Worm (Caenorhabditis elegans) whole organism, early embryonic: ENCODE data around the gene F22H10.1.

Source experiments
- B0310.2 ChIP-seq: sonication (generic microtip); optimal IDR thresholded peaks from 2 replicates; lab custom pipeline; 2016; ENCODE audit warnings: mild to moderate bottlenecking, missing genetic modification characterization, missing compliant biosample characterization
- F13C5.2 ChIP-seq: sonication (generic microtip); optimal IDR thresholded peaks from 2 replicates; lab custom pipeline; 2017; ENCODE audit warnings: mild to moderate bottlenecking, missing genetic modification characterization, inconsistent platforms, missing compliant biosample characterization
- aly-1 ChIP-seq: sonication (generic microtip); optimal IDR thresholded peaks from 2 replicates; lab custom pipeline; 2016; ENCODE audit warnings: missing genetic modification characterization, missing compliant biosample characterization
- ama-1 ChIP-seq: fragments of 150-350 bp; optimal IDR thresholded peaks from 2 replicates; lab custom pipeline; 2014
- ceh-13 ChIP-seq: fragments of 200-800 bp; sonication (Bioruptor generic); optimal IDR thresholded peaks from 2 replicates; lab custom pipeline; 2018; ENCODE audit warnings: mild to moderate bottlenecking, missing genetic modification characterization, missing compliant biosample characterization
- ceh-36 ChIP-seq: sonication (generic microtip); optimal IDR thresholded peaks from 2 replicates; lab custom pipeline; 2016; ENCODE audit warnings: missing genetic modification characterization, inconsistent platforms, missing compliant biosample characterization
- ets-7 ChIP-seq: sonication (generic microtip); optimal IDR thresholded peaks from 2 replicates; lab custom pipeline; 2016; ENCODE audit warnings: missing genotype, missing genetic modification characterization, missing compliant biosample characterization
- flt-1 ChIP-seq: fragments of 200-800 bp; sonication (Bioruptor generic); IDR thresholded peaks from 2 replicates; pipeline ENCODE4 v1.3.6; 2022; ENCODE audit warnings: missing genetic modification characterization, missing compliant biosample characterization
- hmbx-1 ChIP-seq: sonication (generic microtip); optimal IDR thresholded peaks from 2 replicates; lab custom pipeline; 2016; ENCODE audit warnings: mild to moderate bottlenecking, missing genetic modification characterization, missing compliant biosample characterization
- hmg-4 ChIP-seq: fragments of 200-800 bp; sonication (Bioruptor generic); optimal IDR thresholded peaks from 2 replicates; lab custom pipeline; 2018; ENCODE audit warnings: mild to moderate bottlenecking, missing genetic modification characterization, missing compliant biosample characterization
- hnd-1 ChIP-seq: sonication (generic microtip); optimal IDR thresholded peaks from 2 replicates; lab custom pipeline; 2016; ENCODE audit warnings: missing genetic modification characterization, missing compliant biosample characterization
- pes-1 ChIP-seq: fragments of 200-800 bp; sonication (Bioruptor generic); IDR thresholded peaks from 2 replicates; pipeline ENCODE4 v1.3.6; 2022; ENCODE audit warnings: missing genetic modification reagents, missing genetic modification characterization, missing compliant biosample characterization
- scrt-1 ChIP-seq: fragments of 200-800 bp; sonication (Bioruptor generic); IDR thresholded peaks from 2 replicates; pipeline ENCODE4 v1.3.6; 2022; ENCODE audit warnings: missing genetic modification characterization, missing compliant biosample characterization
- sea-1 ChIP-seq: fragments of 200-800 bp; sonication (Bioruptor generic); conservative IDR thresholded peaks from 2 replicates; pipeline ENCODE4 v1.3.6; 2022; ENCODE audit warnings: missing genetic modification characterization, missing compliant biosample characterization
- tbx-11 ChIP-seq: fragments of 200-800 bp; sonication (Bioruptor generic); IDR thresholded peaks from 2 replicates; pipeline ENCODE4 v1.3.6; 2022; ENCODE audit warnings: missing genetic modification characterization, missing compliant biosample characterization
- tbx-37 ChIP-seq: fragments of 200-800 bp; sonication (Bioruptor generic); conservative IDR thresholded peaks from 2 replicates; pipeline ENCODE4 v1.3.6; 2022; ENCODE audit warnings: missing genetic modification reagents, missing genetic modification characterization, missing compliant biosample characterization
- tra-4 ChIP-seq: sonication (generic microtip); optimal IDR thresholded peaks from 2 replicates; lab custom pipeline; 2017; ENCODE audit warnings: missing genetic modification characterization, missing compliant biosample characterization

Gene F22H10.1

DNA sequence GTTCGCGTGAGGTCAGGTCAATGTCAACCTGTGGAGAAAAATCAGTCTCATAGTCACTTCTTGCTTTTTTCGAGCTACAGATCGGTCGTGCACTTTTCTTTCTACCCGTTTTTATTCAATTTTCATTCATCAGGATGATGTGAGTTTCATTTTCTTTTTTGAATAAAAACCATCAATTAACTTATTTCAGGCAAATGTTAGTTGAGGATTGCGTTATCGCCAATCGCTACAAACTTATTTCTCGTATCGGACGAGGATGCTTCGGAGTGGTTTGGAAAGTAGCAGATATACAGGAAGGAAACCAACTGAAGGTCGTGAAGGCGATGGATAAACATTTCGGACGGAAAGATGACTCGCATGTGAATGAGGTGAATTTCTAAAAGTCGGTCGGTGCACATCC is at the start of gene F22H10.1:
TSS of gene F22H10.1 (plus strand) at position 211 of the 400 bp plus-strand sequence.
- TF ChIP-seq ceh-36 (tag; lab: Kevin White, UChicago): no peak
- TF ChIP-seq F13C5.2: no peak
- TF ChIP-seq scrt-1 (GFP tag; lab: Robert Waterston, UW): no peak
- TF ChIP-seq flt-1 (GFP tag; lab: Robert Waterston, UW): no peak
- no peak for TF ChIP-seq sea-1 (GFP tag; lab: Robert Waterston, UW)
- no peak for TF ChIP-seq tbx-11 (GFP tag; lab: Robert Waterston, UW)
- no peak for TF ChIP-seq hmbx-1 (tag; lab: Kevin White, UChicago)
- no peak for TF ChIP-seq ceh-13
- TF ChIP-seq tra-4: no peak
- no peak for TF ChIP-seq ets-7 (tag; lab: Kevin White, UChicago)
- TF ChIP-seq hnd-1 (tag; lab: Kevin White, UChicago): no peak

DNA sequence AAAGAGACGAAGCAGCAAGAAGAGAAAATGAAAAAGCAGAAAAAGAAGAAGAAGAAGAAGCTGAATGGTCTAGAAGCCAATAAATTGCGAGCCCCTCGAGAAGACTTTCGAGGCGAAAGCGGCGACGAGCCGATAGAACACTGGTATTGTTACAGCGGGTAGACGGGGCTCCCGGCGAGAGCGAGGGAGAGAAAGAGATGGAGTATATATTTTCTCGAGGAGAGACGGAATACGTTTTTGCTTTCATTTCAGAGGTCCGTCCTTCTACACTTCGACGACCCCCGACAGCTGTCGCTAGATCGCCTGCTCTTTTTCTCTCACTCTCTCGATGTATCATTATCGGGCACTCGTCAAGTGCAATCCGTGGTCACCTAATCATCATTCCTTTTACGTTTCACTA is 47.0 kb upstream of the F22H10.1 start:
- no peak for TF ChIP-seq scrt-1 (GFP tag; lab: Robert Waterston, UW)
- no peak for TF ChIP-seq ama-1
- TF ChIP-seq tbx-11 (GFP tag; lab: Robert Waterston, UW): no peak
- no peak for TF ChIP-seq hmg-4 (GFP tag; lab: Kevin White, UChicago)
- TF ChIP-seq tbx-37: no peak
- TF ChIP-seq B0310.2 (tag; lab: Kevin White, UChicago): no peak
- TF ChIP-seq flt-1 (GFP tag; lab: Robert Waterston, UW): no peak
- no peak for TF ChIP-seq aly-1 (tag; lab: Kevin White, UChicago)
- TF ChIP-seq ceh-36 (tag; lab: Kevin White, UChicago): no peak

DNA sequence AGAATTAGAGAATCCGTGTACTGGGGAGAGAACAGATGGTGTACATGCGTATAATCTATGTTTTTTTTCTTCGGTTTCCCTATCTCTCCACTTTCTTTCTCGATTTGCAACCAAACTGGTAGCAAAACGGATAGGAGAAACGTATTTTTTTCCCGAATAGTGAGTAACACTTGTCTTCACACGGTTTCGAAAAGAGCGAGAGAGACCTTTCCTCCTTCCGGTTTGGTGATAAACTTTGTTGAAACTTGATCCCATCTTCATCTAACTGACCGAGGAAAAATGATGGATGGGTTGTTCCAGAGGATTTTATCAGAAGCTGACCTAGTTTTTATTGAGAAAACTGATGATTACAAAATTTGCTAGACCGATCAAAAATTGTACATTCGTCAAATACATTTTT is 43.9 kb upstream of the F22H10.1 start:
- TF ChIP-seq hnd-1 (tag; lab: Kevin White, UChicago) (no peak), hmbx-1 (tag; lab: Kevin White, UChicago) (no peak), F13C5.2 (no peak), tra-4 (no peak), tbx-11 (GFP tag; lab: Robert Waterston, UW) (no peak), hmg-4 (GFP tag; lab: Kevin White, UChicago) (no peak), ama-1 (no peak), ets-7 (tag; lab: Kevin White, UChicago) (no peak)

DNA sequence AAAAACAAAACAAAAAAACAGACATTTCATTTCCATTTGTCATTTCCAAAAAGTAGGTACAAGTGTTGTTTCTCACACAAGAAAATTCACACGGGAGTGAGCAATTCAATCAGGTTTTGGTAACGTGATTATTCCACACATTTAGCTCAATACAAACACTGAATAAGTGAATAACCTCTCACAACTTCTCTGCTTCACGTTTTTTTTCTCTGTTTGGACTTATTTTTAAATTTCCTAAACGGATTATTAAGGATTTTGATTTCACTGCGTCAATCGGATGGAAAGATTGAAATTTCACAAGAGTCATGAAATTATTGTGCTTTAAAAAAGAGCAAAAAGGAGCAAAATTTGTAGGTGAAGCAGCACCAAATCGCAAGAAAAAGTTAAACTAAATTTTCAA is 42.0 kb upstream of the F22H10.1 start:
- TF ChIP-seq aly-1 (tag; lab: Kevin White, UChicago) (no peak), hmg-4 (GFP tag; lab: Kevin White, UChicago) (no peak), hnd-1 (tag; lab: Kevin White, UChicago) (no peak), tbx-37 (no peak), ceh-13 (no peak), tbx-11 (GFP tag; lab: Robert Waterston, UW) (no peak), F13C5.2 (no peak), tra-4 (no peak), ets-7 (tag; lab: Kevin White, UChicago) (no peak), sea-1 (GFP tag; lab: Robert Waterston, UW) (no peak), B0310.2 (tag; lab: Kevin White, UChicago) (no peak), ama-1 (no peak), pes-1 (GFP tag; lab: Robert Waterston, UW) (no peak), hmbx-1 (tag; lab: Kevin White, UChicago) (no peak)

DNA sequence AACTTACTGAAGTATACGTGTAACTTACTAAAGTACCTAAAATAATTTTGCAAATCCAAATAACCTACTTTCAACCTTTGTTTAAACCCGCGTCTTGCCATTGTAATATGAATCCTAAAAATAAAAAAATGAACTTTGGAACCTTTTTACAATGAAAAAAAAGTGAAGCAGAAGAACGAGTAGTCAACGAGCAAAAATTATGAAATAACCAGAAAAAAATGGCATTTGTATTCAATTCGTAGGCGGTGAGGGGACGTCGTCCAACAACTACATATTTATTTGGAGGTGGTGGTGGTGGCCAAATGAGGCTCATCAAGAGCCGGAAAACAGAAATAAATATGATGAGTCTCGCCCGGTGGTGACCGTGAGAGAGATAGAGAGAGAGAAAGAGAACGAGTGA is 39.5 kb upstream of the F22H10.1 start, which contains the start of gene F43B10.1:
TSS of gene F43B10.1 (minus strand) at position 101 of the 400 bp plus-strand sequence.
- TF ChIP-seq hnd-1 (tag; lab: Kevin White, UChicago) (no peak), B0310.2 (tag; lab: Kevin White, UChicago) (no peak), aly-1 (tag; lab: Kevin White, UChicago) (no peak), hmbx-1 (tag; lab: Kevin White, UChicago) (no peak), flt-1 (GFP tag; lab: Robert Waterston, UW) (no peak), tbx-11 (GFP tag; lab: Robert Waterston, UW) (no peak), tbx-37 (no peak; the same call in 1 of the 2 replicates), ceh-36 (tag; lab: Kevin White, UChicago) (no peak), hmg-4 (GFP tag; lab: Kevin White, UChicago) (no peak), tra-4 (no peak), ets-7 (tag; lab: Kevin White, UChicago) (no peak), ceh-13 (no peak), sea-1 (GFP tag; lab: Robert Waterston, UW) (no peak), F13C5.2 (no peak), pes-1 (GFP tag; lab: Robert Waterston, UW) (no peak), scrt-1 (GFP tag; lab: Robert Waterston, UW) (no peak), ama-1 (no peak)

DNA sequence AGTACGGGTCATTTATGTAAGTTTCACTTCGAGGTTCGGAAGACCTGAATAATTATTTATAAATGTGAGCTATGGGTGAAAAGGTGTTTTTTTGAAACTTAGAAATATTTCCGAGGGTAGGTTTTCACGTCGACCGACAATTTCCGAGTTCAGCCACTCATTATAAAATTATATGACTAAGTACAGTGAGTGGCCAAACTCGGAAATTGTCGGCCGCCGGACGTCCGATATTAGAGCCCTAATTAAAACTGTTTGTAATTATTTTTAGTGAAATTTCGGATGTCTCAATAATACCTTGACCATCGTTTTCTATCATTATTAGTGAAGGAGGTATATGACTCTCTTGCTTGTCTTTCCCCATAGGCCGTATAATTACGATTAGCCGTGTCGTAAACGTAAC is 34.7 kb upstream of the F22H10.1 start:
- TF ChIP-seq ceh-36 (tag; lab: Kevin White, UChicago) (no peak), tbx-37 (no peak), B0310.2 (tag; lab: Kevin White, UChicago) (no peak), hnd-1 (tag; lab: Kevin White, UChicago) (no peak), ceh-13 (no peak), aly-1 (tag; lab: Kevin White, UChicago) (no peak), pes-1 (GFP tag; lab: Robert Waterston, UW) (no peak), F13C5.2 (no peak), hmbx-1 (tag; lab: Kevin White, UChicago) (no peak), ama-1 (no peak)

DNA sequence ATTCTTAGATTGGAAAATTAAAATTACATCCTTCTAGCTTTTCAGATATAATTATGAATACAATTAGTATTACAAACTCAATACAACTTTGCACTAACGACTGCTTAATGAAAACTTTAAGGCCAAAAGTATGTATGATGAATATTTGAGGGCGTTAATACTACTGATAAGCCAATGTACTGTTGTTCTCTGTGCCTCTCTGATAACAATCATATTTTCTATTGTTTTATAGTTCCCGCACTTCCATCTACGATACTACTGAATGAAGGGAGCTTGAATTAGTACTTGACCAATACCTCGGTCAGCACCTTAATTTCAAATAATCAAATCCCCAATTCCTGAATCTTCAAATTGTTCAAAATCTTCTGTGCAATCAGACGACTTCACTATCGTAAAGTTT is 33.1 kb upstream of the F22H10.1 start:
- TF ChIP-seq hmg-4 (GFP tag; lab: Kevin White, UChicago) (no peak), tbx-11 (GFP tag; lab: Robert Waterston, UW) (no peak), tra-4 (no peak), F13C5.2 (no peak), sea-1 (GFP tag; lab: Robert Waterston, UW) (no peak), flt-1 (GFP tag; lab: Robert Waterston, UW) (no peak), hnd-1 (tag; lab: Kevin White, UChicago) (no peak)

DNA sequence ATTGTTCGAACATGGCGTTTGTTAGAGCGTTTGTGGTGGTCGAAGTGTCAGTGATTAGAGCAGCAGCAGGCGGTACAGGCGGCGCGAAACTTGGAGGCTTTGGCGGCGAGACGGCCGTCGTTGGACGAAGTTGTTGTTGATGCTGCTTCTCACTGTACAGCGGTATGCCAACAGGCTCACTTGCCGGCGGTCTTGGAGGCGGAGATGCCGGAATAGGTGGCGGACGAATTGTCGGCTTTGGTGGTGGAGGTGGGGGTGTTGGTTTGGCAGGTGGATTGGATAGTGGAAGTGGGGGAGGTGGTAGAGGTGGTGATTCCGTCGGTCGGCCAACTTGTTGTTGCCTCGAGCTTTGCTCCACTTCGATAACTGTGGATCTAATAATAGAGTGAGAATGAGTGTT is 31.0 kb upstream of the F22H10.1 start:
- TF ChIP-seq ceh-13: no peak
- TF ChIP-seq hmg-4 (GFP tag; lab: Kevin White, UChicago): no peak
- TF ChIP-seq ets-7 (tag; lab: Kevin White, UChicago): no peak
- TF ChIP-seq hnd-1 (tag; lab: Kevin White, UChicago): no peak
- no peak for TF ChIP-seq B0310.2 (tag; lab: Kevin White, UChicago)
